Worm (Caenorhabditis elegans) whole organism, young adult: ENCODE results near the gene sdpn-1.

Source experiments
- F33H1.4 ChIP-seq: fragments of 200-800 bp; sonication (Bioruptor generic); IDR thresholded peaks from 2 replicates; pipeline ENCODE4 v1.3.6; 2022; ENCODE audit warnings: missing genetic modification reagents, missing genetic modification characterization, missing compliant biosample characterization
- T07F8.4 ChIP-seq: sonication (generic microtip); optimal IDR thresholded peaks from 2 replicates; lab custom pipeline; 2016; ENCODE audit warnings: mild to moderate bottlenecking, missing genetic modification characterization, moderate library complexity, missing compliant biosample characterization
- T26A5.8 ChIP-seq: sonication (generic microtip); optimal IDR thresholded peaks from 2 replicates; lab custom pipeline; 2016; ENCODE audit warnings: missing genetic modification characterization, missing compliant biosample characterization
- ama-1 ChIP-seq, 3 experiments: fragments of 150-350 bp in 1 of 3; sonication (generic microtip) in 2 of 3; optimal IDR thresholded peaks; 2 replicates each; lab custom pipeline; 2014 to 2018; ENCODE audit warnings: missing biosample characterization in 2 of 3, missing genetic modification characterization in 2 of 3, missing genetic modification reagents in 2 of 3
- egl-18 ChIP-seq: fragments of 200-800 bp; sonication (Bioruptor generic); IDR thresholded peaks from 2 replicates; pipeline ENCODE4 v1.3.6; 2022; ENCODE audit warnings: missing genetic modification reagents, missing genetic modification characterization, missing compliant biosample characterization
- fkh-3 ChIP-seq: sonication (generic microtip); optimal IDR thresholded peaks from 2 replicates; lab custom pipeline; 2016; ENCODE audit warnings: mild to moderate bottlenecking, missing genetic modification characterization, missing compliant biosample characterization
- him-1 ChIP-seq: sonication (generic microtip); optimal IDR thresholded peaks from 2 replicates; lab custom pipeline; 2016; ENCODE audit warnings: missing genotype, missing genetic modification reagents, missing genetic modification characterization, missing compliant biosample characterization
- hrde-1 ChIP-seq: sonication (generic microtip); optimal IDR thresholded peaks from 2 replicates; lab custom pipeline; 2016; ENCODE audit warnings: missing genetic modification characterization, mild to moderate bottlenecking, missing compliant biosample characterization, moderate library complexity, missing genotype, missing genetic modification reagents, borderline replicate concordance
- nhr-90 ChIP-seq: sonication (generic microtip); optimal IDR thresholded peaks from 2 replicates; lab custom pipeline; 2016; ENCODE audit warnings: missing genotype, mild to moderate bottlenecking, missing genetic modification characterization, missing compliant biosample characterization
- sea-2 ChIP-seq: fragments of 200-800 bp; sonication (Bioruptor generic); IDR thresholded peaks from 2 replicates; pipeline ENCODE4 v1.3.6; 2022; ENCODE audit warnings: missing genetic modification characterization, missing compliant biosample characterization

DNA sequence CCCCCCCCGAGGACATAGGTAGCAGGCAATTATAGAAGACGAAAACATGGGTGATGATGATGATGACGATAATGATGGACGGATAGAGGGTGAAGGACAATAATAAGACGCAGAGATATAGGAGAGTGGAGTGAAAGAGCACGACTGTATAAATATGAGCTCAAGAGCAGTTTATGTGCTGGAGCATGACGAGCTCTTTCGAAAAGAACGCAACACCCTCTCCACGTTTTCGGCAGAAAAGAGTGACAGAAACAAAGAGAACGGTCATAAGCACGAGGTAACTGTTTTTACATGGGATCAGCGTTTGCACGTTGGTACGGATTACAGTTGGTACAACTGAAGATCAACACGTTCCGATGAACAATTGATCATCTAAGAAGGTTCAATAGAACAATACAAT, 913 bp upstream of the sdpn-1 start:
- TF ChIP-seq F33H1.4 (GFP tag; lab: Robert Waterston, UW) (no peak), him-1 (tag; lab: Kevin White, UChicago) (no peak), sea-2 (GFP tag; lab: Robert Waterston, UW) (no peak), nhr-90 (tag; lab: Kevin White, UChicago) (no peak), T26A5.8 (tag; lab: Kevin White, UChicago) (no peak), T07F8.4 (tag; lab: Kevin White, UChicago) (no peak), hrde-1 (tag; lab: Kevin White, UChicago) (no peak), fkh-3 (no peak), egl-18 (no peak), ama-1 (optimal IDR thresholded peaks at IDR 0.05; lab: Kevin White, UChicago) (no peak), ama-1 (GFP tag; optimal IDR thresholded peaks at IDR 0.05; lab: Kevin White, UChicago) (no peak)
